Worm (Caenorhabditis elegans) whole organism, young adult: ENCODE data around the gene ubc-26.
A peak's percentile ranks its signal among the peaks of the same experiment; 100 is the strongest.

ENCODE experiments used
- B0261.1 ChIP-seq: sonication (generic microtip); optimal IDR thresholded peaks from 2 replicates; lab custom pipeline; 2016; ENCODE audit warnings: mild to moderate bottlenecking, missing genetic modification characterization, moderate library complexity, missing compliant biosample characterization
- F52B5.7 ChIP-seq: sonication (generic microtip); optimal IDR thresholded peaks from 2 replicates; lab custom pipeline; 2016; ENCODE audit warnings: mild to moderate bottlenecking, missing genetic modification characterization, missing compliant biosample characterization
- F57C9.4 ChIP-seq: sonication (generic microtip); optimal IDR thresholded peaks from 2 replicates; lab custom pipeline; 2017; ENCODE audit warnings: mild to moderate bottlenecking, missing genetic modification characterization, missing compliant biosample characterization
- ama-1 ChIP-seq, 3 experiments: fragments of 150-350 bp in 1 of 3; sonication (generic microtip) in 2 of 3; optimal IDR thresholded peaks; 2 replicates each; lab custom pipeline; 2014 to 2018; ENCODE audit warnings: missing biosample characterization in 2 of 3, missing genetic modification characterization in 2 of 3, missing genetic modification reagents in 2 of 3
- aptf-3 ChIP-seq: fragments of 200-800 bp; sonication (Bioruptor generic); IDR thresholded peaks from 2 replicates; pipeline ENCODE4 v1.3.6; 2022; ENCODE audit warnings: missing genetic modification characterization, missing compliant biosample characterization
- ceh-91 ChIP-seq: fragments of 200-800 bp; sonication (Bioruptor generic); IDR thresholded peaks from 2 replicates; pipeline ENCODE4 v1.3.6; 2022; ENCODE audit warnings: missing genetic modification reagents, missing genetic modification characterization, missing compliant biosample characterization
- him-1 ChIP-seq: sonication (generic microtip); optimal IDR thresholded peaks from 2 replicates; lab custom pipeline; 2016; ENCODE audit warnings: missing genotype, missing genetic modification reagents, missing genetic modification characterization, missing compliant biosample characterization
- nfya-1 ChIP-seq: sonication (generic microtip); optimal IDR thresholded peaks from 2 replicates; lab custom pipeline; 2017; ENCODE audit warnings: antibody characterized with exemption, missing compliant biosample characterization, missing genetic modification characterization, borderline replicate concordance; ENCODE audit not compliant: insufficient read depth
- nfyb-1 ChIP-seq: fragments of 200-800 bp; sonication (Bioruptor generic); IDR thresholded peaks from 2 replicates; pipeline ENCODE4 v1.3.6; 2022; ENCODE audit warnings: missing genetic modification reagents, missing genetic modification characterization, missing compliant biosample characterization
- snpc-1.3 ChIP-seq: sonication (generic microtip); optimal IDR thresholded peaks from 2 replicates; lab custom pipeline; 2017; ENCODE audit warnings: missing genetic modification characterization, mild to moderate bottlenecking, missing compliant biosample characterization, antibody characterized with exemption, moderate library complexity, missing genotype, missing genetic modification reagents; ENCODE audit not compliant: insufficient read depth
- unc-130 ChIP-seq: sonication (generic microtip); optimal IDR thresholded peaks from 2 replicates; lab custom pipeline; 2016; ENCODE audit warnings: missing genetic modification reagents, missing genetic modification characterization, missing compliant biosample characterization
- ztf-28 ChIP-seq: fragments of 200-800 bp; sonication (Bioruptor generic); IDR thresholded peaks from 2 replicates; pipeline ENCODE4 v1.3.6; 2022; ENCODE audit warnings: missing genetic modification reagents, missing genetic modification characterization, missing compliant biosample characterization

DNA sequence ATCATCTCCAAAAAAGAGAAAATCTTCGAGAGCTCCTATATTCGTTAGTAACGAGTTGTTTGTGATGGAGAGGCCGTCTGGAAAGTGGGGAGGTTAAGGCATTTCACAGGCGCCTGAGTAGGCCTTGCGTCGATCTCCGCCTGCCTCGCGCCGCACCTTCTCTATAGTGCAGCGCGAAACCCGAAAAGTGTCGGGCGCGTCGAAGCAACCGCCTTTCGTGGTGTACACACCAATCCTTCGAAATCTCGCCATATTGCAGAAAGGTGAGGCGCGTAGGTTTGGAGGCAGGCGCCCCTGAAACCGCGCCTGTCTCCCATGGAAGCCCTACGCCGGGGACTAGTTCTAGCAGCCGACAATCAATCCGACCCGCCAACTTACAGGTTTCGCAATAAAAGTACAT is 29.7 kb upstream of the ubc-26 start:
- TF ChIP-seq ama-1 (optimal IDR thresholded peaks at IDR 0.05; lab: Kevin White, UChicago) (no peak), ama-1 (GFP tag; optimal IDR thresholded peaks at IDR 0.05; lab: Kevin White, UChicago) (no peak), ceh-91 (GFP tag; lab: Robert Waterston, UW) (no peak), aptf-3 (GFP tag; lab: Robert Waterston, UW) (no peak), B0261.1 (tag; lab: Kevin White, UChicago) (no peak), snpc-1.3 (tag; lab: Kevin White, UChicago) (no peak), unc-130 (no peak), nfya-1 (tag; lab: Kevin White, UChicago) (no peak), him-1 (tag; lab: Kevin White, UChicago) (no peak), ztf-28 (GFP tag; lab: Robert Waterston, UW) (0 out of 2 replicates have a peak, but pooled peaks have one; percentile 10), F52B5.7 (tag; lab: Kevin White, UChicago) (no peak), F57C9.4 (tag; lab: Kevin White, UChicago) (no peak), nfyb-1 (GFP tag; lab: Robert Waterston, UW) (no peak)
